Worm (Caenorhabditis elegans): ENCODE measurements around the gene npr-37.
A peak's percentile ranks its signal among the peaks of the same experiment; 100 is the strongest.

npr-37 gene

DNA sequence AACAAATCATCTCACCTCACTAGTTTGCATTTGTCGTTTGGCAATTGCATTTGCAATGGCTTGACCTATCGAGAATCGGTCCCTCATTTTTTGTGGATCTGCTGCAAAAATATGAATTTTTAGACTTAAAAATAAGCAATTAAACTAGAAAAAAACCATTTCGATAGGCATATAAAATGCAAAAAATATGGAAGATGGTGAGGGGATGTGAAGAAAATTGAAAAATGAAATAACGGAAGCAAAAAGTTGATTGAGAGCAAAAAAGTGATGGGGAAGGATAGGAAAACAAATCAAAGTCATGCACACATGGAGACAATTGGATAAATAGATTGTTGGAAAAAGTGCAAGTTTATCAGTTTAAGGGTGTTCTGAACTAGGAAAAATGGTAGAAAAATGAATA is at the start of gene npr-37:
Gene npr-37 (minus strand): TSS at position 101 of the 400 bp plus-strand sequence.
- no peak for TF ChIP-seq skn-1 (tag; optimal IDR thresholded peaks at IDR 0.05)
- no peak for TF ChIP-seq lin-13 (GFP tag; optimal IDR thresholded peaks at IDR 0.05)
- no peak for TF ChIP-seq C34F6.9 (tag; optimal IDR thresholded peaks at IDR 0.05)
- TF ChIP-seq snpc-4 (tag; optimal IDR thresholded peaks at IDR 0.05) = no peak
- TF ChIP-seq nhr-23 (tag; optimal IDR thresholded peaks at IDR 0.05) = no peak
- TF ChIP-seq mab-5 (tag; optimal IDR thresholded peaks at IDR 0.05) = no peak
- TF ChIP-seq ztf-1 (GFP tag; conservative IDR thresholded peaks at IDR 0.05) = no peak
- no peak for TF ChIP-seq lin-11 (tag; optimal IDR thresholded peaks at IDR 0.05)
- TF ChIP-seq ztf-11 (tag; optimal IDR thresholded peaks at IDR 0.05) = no peak
- TF ChIP-seq crh-2 (tag; optimal IDR thresholded peaks at IDR 0.05) = no peak
- TF ChIP-seq mdl-1 (tag; optimal IDR thresholded peaks at IDR 0.05) = no peak
- no peak for TF ChIP-seq Y55F3AM.14 (GFP tag; optimal IDR thresholded peaks at IDR 0.05)
- no peak for TF ChIP-seq zag-1 (tag; optimal IDR thresholded peaks at IDR 0.05)

ce11 chrIV:524352-524751 is 43.4 kb upstream of the npr-37 start, which contains the start of gene W03G1.2:
Gene W03G1.2 (plus strand): TSS chrIV:524652.
- TF ChIP-seq egl-27 (tag; optimal IDR thresholded peaks at IDR 0.05) (no peak), gmeb-1 (tag; optimal IDR thresholded peaks at IDR 0.05) (no peak), ama-1 (optimal IDR thresholded peaks at IDR 0.05) (no peak), ceh-16 (tag; optimal IDR thresholded peaks at IDR 0.05) (no peak), aly-2 (tag; optimal IDR thresholded peaks at IDR 0.05) (no peak), elt-1 (tag; optimal IDR thresholded peaks at IDR 0.05) (no peak), nhr-21 (tag; optimal IDR thresholded peaks at IDR 0.05) (no peak), blmp-1 (tag; optimal IDR thresholded peaks at IDR 0.05; ENCODE audit: insufficient read depth) (no peak), sem-4 (tag; optimal IDR thresholded peaks at IDR 0.05) (no peak), unc-62 (GFP tag; optimal IDR thresholded peaks at IDR 0.05) (no peak), sma-3 (GFP tag; optimal IDR thresholded peaks at IDR 0.05) (no peak), ZK546.5 (tag; optimal IDR thresholded peaks at IDR 0.05) (no peak), F13H6.1 (tag; optimal IDR thresholded peaks at IDR 0.05) (no peak), elt-3 (tag; optimal IDR thresholded peaks at IDR 0.05) (no peak), mab-5 (tag; optimal IDR thresholded peaks at IDR 0.05) (no peak), alr-1 (tag; optimal IDR thresholded peaks at IDR 0.05) (no peak), ztf-11 (tag; optimal IDR thresholded peaks at IDR 0.05) (no peak)

ce11 chrIV:523595-523994 is 42.6 kb upstream of the npr-37 start, which contains the start of gene asm-3:
Gene asm-3 (minus strand): TSS chrIV:523809.
- TF ChIP-seq lsy-2 (tag; optimal IDR thresholded peaks at IDR 0.05) = no peak
- peak; percentile 59 for TF ChIP-seq fos-1 (tag; optimal IDR thresholded peaks at IDR 0.05)
- TF ChIP-seq peb-1 (tag; optimal IDR thresholded peaks at IDR 0.05) = no peak
- no peak for TF ChIP-seq zag-1 (tag; optimal IDR thresholded peaks at IDR 0.05)
- TF ChIP-seq nhr-129 (tag; optimal IDR thresholded peaks at IDR 0.05) = no peak

DNA sequence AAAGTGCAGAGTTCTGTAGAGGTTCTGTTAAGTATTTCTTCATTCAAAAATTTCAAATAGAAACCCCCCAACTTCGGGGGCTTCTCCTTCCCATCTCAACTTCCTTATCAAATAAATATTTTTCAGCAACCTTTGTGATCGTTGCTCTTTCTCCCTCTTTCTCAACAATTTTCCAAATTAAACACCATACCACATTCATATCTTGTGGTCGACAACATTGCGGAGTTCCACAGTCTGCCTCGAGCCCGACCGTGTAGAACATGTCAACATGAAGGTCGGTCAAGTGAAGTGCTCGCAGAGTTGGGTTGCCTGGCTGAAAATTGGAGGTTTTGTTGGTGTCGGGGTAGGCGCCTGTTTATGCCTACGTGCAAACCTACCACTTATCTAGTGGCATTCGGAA is 41.6 kb upstream of the npr-37 start:
- TF ChIP-seq ztf-1 (GFP tag; conservative IDR thresholded peaks at IDR 0.05) (no peak), mab-5 (tag; optimal IDR thresholded peaks at IDR 0.05) (no peak), aly-2 (tag; optimal IDR thresholded peaks at IDR 0.05) (no peak)

- TF ChIP-seq ztf-1 (GFP tag; conservative IDR thresholded peaks at IDR 0.05) (no peak), lsy-2 (tag; optimal IDR thresholded peaks at IDR 0.05) (peak; percentile 24 to 86), zag-1 (tag; optimal IDR thresholded peaks at IDR 0.05) (no peak), crh-2 (tag; optimal IDR thresholded peaks at IDR 0.05) (peak; percentile 65), nhr-6 (tag; optimal IDR thresholded peaks at IDR 0.05) (no peak), gmeb-1 (tag; optimal IDR thresholded peaks at IDR 0.05) (peak; percentile 90), sma-9 (GFP tag; optimal IDR thresholded peaks at IDR 0.05) (peak; percentile 61), sma-9 (tag; optimal IDR thresholded peaks at IDR 0.05) (no peak), nhr-129 (tag; optimal IDR thresholded peaks at IDR 0.05) (peak; percentile 27), blmp-1 (tag; optimal IDR thresholded peaks at IDR 0.05; ENCODE audit: insufficient read depth) (no peak), Y55F3AM.14 (GFP tag; optimal IDR thresholded peaks at IDR 0.05) (no peak), snpc-4 (tag; optimal IDR thresholded peaks at IDR 0.05) (no peak), C34F6.9 (tag; optimal IDR thresholded peaks at IDR 0.05) (peak; percentile 74), nhr-21 (tag; optimal IDR thresholded peaks at IDR 0.05) (peak; percentile 53), mab-5 (tag; optimal IDR thresholded peaks at IDR 0.05) (peak; percentile 14), egl-27 (tag; optimal IDR thresholded peaks at IDR 0.05) (peak; percentile 30), mdl-1 (tag; optimal IDR thresholded peaks at IDR 0.05) (peak in 1 of 2 experiments; percentile 52), ztf-4 (tag; optimal IDR thresholded peaks at IDR 0.05) (no peak), F13H6.1 (tag; optimal IDR thresholded peaks at IDR 0.05) (no peak), lin-39 (tag; optimal IDR thresholded peaks at IDR 0.05) (no peak), sem-4 (tag; optimal IDR thresholded peaks at IDR 0.05) (peak; percentile 28), ceh-16 (tag; optimal IDR thresholded peaks at IDR 0.05) (peak; percentile 15), sma-3 (GFP tag; optimal IDR thresholded peaks at IDR 0.05) (peak; percentile 57), R02D3.7 (tag; optimal IDR thresholded peaks at IDR 0.05) (no peak), unc-55 (GFP tag; optimal IDR thresholded peaks at IDR 0.05) (peak; percentile 71), lin-11 (tag; optimal IDR thresholded peaks at IDR 0.05) (peak; percentile 50)
Measured at ce11 chrIV:519409-519808, 38.4 kb upstream of the npr-37 start, which contains the start of gene pig-1. Gene pig-1 (minus strand): TSS chrIV:519457.
